Worm (Caenorhabditis elegans): ENCODE results near the gene pks-1.

The pks-1 gene

ce11 chrX:5413510-5413909 is at the start of gene pks-1:
Gene pks-1 (plus strand): TSS chrX:5413810.
- TF ChIP-seq W03F9.2 (tag; optimal IDR thresholded peaks at IDR 0.05) = no peak
- TF ChIP-seq him-1 (tag; optimal IDR thresholded peaks at IDR 0.05) = no peak
- no peak for TF ChIP-seq dao-5 (tag; optimal IDR thresholded peaks at IDR 0.05)

ce11 chrX:5364222-5364621 is 49.4 kb upstream of the pks-1 start, which contains the start of gene chtl-1:
Gene chtl-1 (minus strand): TSS chrX:5364322.
- TF ChIP-seq dao-5 (tag; optimal IDR thresholded peaks at IDR 0.05) = no peak
- no peak for TF ChIP-seq him-1 (tag; optimal IDR thresholded peaks at IDR 0.05)
- no peak for TF ChIP-seq W03F9.2 (tag; optimal IDR thresholded peaks at IDR 0.05)

ce11 chrX:5365437-5365836 is 48.2 kb upstream of the pks-1 start, which contains the start of gene F35C8.5:
Gene F35C8.5 (plus strand): TSS chrX:5365813.
- TF ChIP-seq him-1 (tag; optimal IDR thresholded peaks at IDR 0.05) (no peak), W03F9.2 (tag; optimal IDR thresholded peaks at IDR 0.05) (no peak), dao-5 (tag; optimal IDR thresholded peaks at IDR 0.05) (no peak)

- TF ChIP-seq W03F9.2 (tag; optimal IDR thresholded peaks at IDR 0.05) = no peak
- no peak for TF ChIP-seq dao-5 (tag; optimal IDR thresholded peaks at IDR 0.05)
- TF ChIP-seq him-1 (tag; optimal IDR thresholded peaks at IDR 0.05) = no peak
Measured at ce11 chrX:5366613-5367012, 47.0 kb upstream of the pks-1 start.

- TF ChIP-seq dao-5 (tag; optimal IDR thresholded peaks at IDR 0.05) (no peak), W03F9.2 (tag; optimal IDR thresholded peaks at IDR 0.05) (no peak), him-1 (tag; optimal IDR thresholded peaks at IDR 0.05) (peak; percentile 40)
Measured at ce11 chrX:5368220-5368619, 45.4 kb upstream of the pks-1 start, which contains the start of gene jkk-1. Gene jkk-1 (plus strand): TSS chrX:5368468.

ce11 chrX:5370605-5371004 is 43.0 kb upstream of the pks-1 start:
- TF ChIP-seq dao-5 (tag; optimal IDR thresholded peaks at IDR 0.05) (no peak), W03F9.2 (tag; optimal IDR thresholded peaks at IDR 0.05) (no peak), him-1 (tag; optimal IDR thresholded peaks at IDR 0.05) (no peak)

- TF ChIP-seq W03F9.2 (tag; optimal IDR thresholded peaks at IDR 0.05) (no peak), dao-5 (tag; optimal IDR thresholded peaks at IDR 0.05) (no peak), him-1 (tag; optimal IDR thresholded peaks at IDR 0.05) (no peak)
Measured at ce11 chrX:5372638-5373037, 41.0 kb upstream of the pks-1 start, which contains the start of gene F35C8.8. Gene F35C8.8 (minus strand): TSS chrX:5372639.

ce11 chrX:5373597-5373996 is 40.0 kb upstream of the pks-1 start:
- no peak for TF ChIP-seq dao-5 (tag; optimal IDR thresholded peaks at IDR 0.05)
- TF ChIP-seq W03F9.2 (tag; optimal IDR thresholded peaks at IDR 0.05) = no peak
- no peak for TF ChIP-seq him-1 (tag; optimal IDR thresholded peaks at IDR 0.05)

- no peak for TF ChIP-seq W03F9.2 (tag; optimal IDR thresholded peaks at IDR 0.05)
- no peak for TF ChIP-seq dao-5 (tag; optimal IDR thresholded peaks at IDR 0.05)
Measured at ce11 chrX:5374742-5375141, 38.9 kb upstream of the pks-1 start, which contains the start of gene sek-4. Gene sek-4 (plus strand): TSS chrX:5375059.

- TF ChIP-seq W03F9.2 (tag; optimal IDR thresholded peaks at IDR 0.05) = no peak
- no peak for TF ChIP-seq dao-5 (tag; optimal IDR thresholded peaks at IDR 0.05)
- no peak for TF ChIP-seq him-1 (tag; optimal IDR thresholded peaks at IDR 0.05)
Measured at ce11 chrX:5377307-5377706, 36.3 kb upstream of the pks-1 start, which contains the start of gene sek-5. Gene sek-5 (plus strand): TSS chrX:5377607.

ce11 chrX:5382778-5383177 is 30.8 kb upstream of the pks-1 start:
- TF ChIP-seq W03F9.2 (tag; optimal IDR thresholded peaks at IDR 0.05) (no peak), dao-5 (tag; optimal IDR thresholded peaks at IDR 0.05) (no peak), him-1 (tag; optimal IDR thresholded peaks at IDR 0.05) (no peak)

- no peak for TF ChIP-seq him-1 (tag; optimal IDR thresholded peaks at IDR 0.05)
- TF ChIP-seq dao-5 (tag; optimal IDR thresholded peaks at IDR 0.05) = no peak
- no peak for TF ChIP-seq W03F9.2 (tag; optimal IDR thresholded peaks at IDR 0.05)
Measured at ce11 chrX:5386558-5386957, 27.1 kb upstream of the pks-1 start, which contains the start of gene kcnl-3. Gene kcnl-3 (plus strand): TSS chrX:5386858.

- TF ChIP-seq dao-5 (tag; optimal IDR thresholded peaks at IDR 0.05) = no peak
- TF ChIP-seq him-1 (tag; optimal IDR thresholded peaks at IDR 0.05) = no peak
- TF ChIP-seq W03F9.2 (tag; optimal IDR thresholded peaks at IDR 0.05) = no peak
Measured at ce11 chrX:5387629-5388028, 26.0 kb upstream of the pks-1 start.

- TF ChIP-seq dao-5 (tag; optimal IDR thresholded peaks at IDR 0.05) = no peak
- no peak for TF ChIP-seq him-1 (tag; optimal IDR thresholded peaks at IDR 0.05)
- no peak for TF ChIP-seq W03F9.2 (tag; optimal IDR thresholded peaks at IDR 0.05)
Measured at ce11 chrX:5397300-5397699, 16.3 kb upstream of the pks-1 start, which contains the start of gene C03F11.2. Gene C03F11.2 (minus strand): TSS chrX:5397400.

ce11 chrX:5400524-5400923 is 13.1 kb upstream of the pks-1 start, which contains the start of gene scav-1:
Gene scav-1 (minus strand): TSS chrX:5400584.
- TF ChIP-seq him-1 (tag; optimal IDR thresholded peaks at IDR 0.05) = no peak
- TF ChIP-seq W03F9.2 (tag; optimal IDR thresholded peaks at IDR 0.05) = no peak
- no peak for TF ChIP-seq dao-5 (tag; optimal IDR thresholded peaks at IDR 0.05)

Data from whole organism, L4/young adult.